Fruit fly (Drosophila melanogaster) whole organism, adult: ENCODE results near the gene CG14995.

Source experiments
- CG11617 ChIP-seq: fragments of 200-800 bp; sonication (Bioruptor generic); optimal IDR thresholded peaks from 2 replicates; lab custom pipeline; 2017; ENCODE audit warnings: mild to moderate bottlenecking, missing biosample characterization, missing genetic modification reagents, missing genetic modification characterization
- CG12768 ChIP-seq: fragments of 200-800 bp; sonication (Bioruptor generic); optimal IDR thresholded peaks from 2 replicates; lab custom pipeline; 2017; ENCODE audit warnings: missing biosample characterization, missing genetic modification characterization, mild to moderate bottlenecking, moderate library complexity, missing genetic modification reagents
- CG14711 ChIP-seq: fragments of 200-800 bp; sonication (Bioruptor generic); optimal IDR thresholded peaks from 2 replicates; lab custom pipeline; 2018; ENCODE audit warnings: missing biosample characterization, mild to moderate bottlenecking, missing genetic modification characterization, moderate library complexity
- CG1620 ChIP-seq: fragments of 200-800 bp; sonication (Bioruptor generic); optimal IDR thresholded peaks from 2 replicates; lab custom pipeline; 2016; ENCODE audit warnings: missing biosample characterization, missing genetic modification characterization
- CG33017 ChIP-seq: fragments of 200-800 bp; sonication (Bioruptor generic); optimal IDR thresholded peaks from 2 replicates; lab custom pipeline; 2018; ENCODE audit warnings: missing biosample characterization, mild to moderate bottlenecking, missing genetic modification characterization, moderate library complexity
- CG5204 ChIP-seq: fragments of 200-800 bp; sonication (Bioruptor generic); optimal IDR thresholded peaks from 2 replicates; lab custom pipeline; 2016; ENCODE audit warnings: missing biosample characterization, missing genetic modification characterization
- CG7045 ChIP-seq: fragments of 200-800 bp; sonication (Bioruptor generic); optimal IDR thresholded peaks from 2 replicates; lab custom pipeline; 2017; ENCODE audit warnings: missing biosample characterization, mild to moderate bottlenecking, missing genetic modification characterization
- CG7101 ChIP-seq: fragments of 200-800 bp; sonication (Bioruptor generic); optimal IDR thresholded peaks from 2 replicates; lab custom pipeline; 2018; ENCODE audit warnings: missing biosample characterization, mild to moderate bottlenecking, missing genetic modification characterization, moderate library complexity
- Clk ChIP-seq: fragments of 200-800 bp; sonication (Bioruptor generic); optimal IDR thresholded peaks from 2 replicates; lab custom pipeline; 2017; ENCODE audit warnings: missing biosample characterization, missing genetic modification characterization
- Crg-1 ChIP-seq: fragments of 200-800 bp; sonication (Bioruptor generic); optimal IDR thresholded peaks from 2 replicates; lab custom pipeline; 2016; ENCODE audit warnings: missing biosample characterization, missing genetic modification characterization
- Hr96 ChIP-seq: fragments of 200-800 bp; sonication (Bioruptor generic); optimal IDR thresholded peaks from 2 replicates; lab custom pipeline; 2016; ENCODE audit warnings: missing biosample characterization, missing genetic modification characterization
- Mnt ChIP-seq: fragments of 200-800 bp; sonication (Bioruptor generic); optimal IDR thresholded peaks from 2 replicates; lab custom pipeline; 2016; ENCODE audit warnings: missing biosample characterization, mild to moderate bottlenecking, missing genetic modification characterization
- bab1 ChIP-seq: fragments of 200-800 bp; sonication (Bioruptor generic); optimal IDR thresholded peaks from 3 replicates; lab custom pipeline; 2019; ENCODE audit warnings: missing biosample characterization, mild to moderate bottlenecking, missing genetic modification characterization, moderate library complexity
- cic ChIP-seq: fragments of 200-800 bp; sonication (Bioruptor generic); optimal IDR thresholded peaks from 2 replicates; lab custom pipeline; 2017; ENCODE audit warnings: missing biosample characterization, mild to moderate bottlenecking, missing genetic modification characterization, moderate library complexity
- cnc ChIP-seq, 2 experiments: fragments of >200 bp; optimal IDR thresholded peaks; 2 replicates each; lab custom pipeline; 2017
- kay ChIP-seq: fragments of 200-800 bp; sonication (Bioruptor generic); peaks from one replicate; lab custom pipeline; 2016; ENCODE audit warnings: missing biosample characterization, missing genetic modification characterization, borderline replicate concordance
- ovo ChIP-seq: fragments of 200-800 bp; sonication (Bioruptor generic); optimal IDR thresholded peaks from 2 replicates; lab custom pipeline; 2016; ENCODE audit warnings: missing biosample characterization, missing genetic modification characterization
- pad ChIP-seq: fragments of 200-800 bp; sonication (Bioruptor generic); optimal IDR thresholded peaks from 3 replicates; lab custom pipeline; 2017; ENCODE audit warnings: missing biosample characterization, missing genetic modification characterization, mild to moderate bottlenecking, moderate library complexity, missing genetic modification reagents
- tj ChIP-seq: fragments of 200-800 bp; sonication (Bioruptor generic); optimal IDR thresholded peaks from 3 replicates; lab custom pipeline; 2017; ENCODE audit warnings: missing biosample characterization, mild to moderate bottlenecking, missing genetic modification characterization, moderate library complexity
- toe ChIP-seq: fragments of 200-800 bp; sonication (Bioruptor generic); optimal IDR thresholded peaks from 2 replicates; lab custom pipeline; 2016; ENCODE audit warnings: missing biosample characterization, missing genetic modification characterization

The CG14995 gene

DNA sequence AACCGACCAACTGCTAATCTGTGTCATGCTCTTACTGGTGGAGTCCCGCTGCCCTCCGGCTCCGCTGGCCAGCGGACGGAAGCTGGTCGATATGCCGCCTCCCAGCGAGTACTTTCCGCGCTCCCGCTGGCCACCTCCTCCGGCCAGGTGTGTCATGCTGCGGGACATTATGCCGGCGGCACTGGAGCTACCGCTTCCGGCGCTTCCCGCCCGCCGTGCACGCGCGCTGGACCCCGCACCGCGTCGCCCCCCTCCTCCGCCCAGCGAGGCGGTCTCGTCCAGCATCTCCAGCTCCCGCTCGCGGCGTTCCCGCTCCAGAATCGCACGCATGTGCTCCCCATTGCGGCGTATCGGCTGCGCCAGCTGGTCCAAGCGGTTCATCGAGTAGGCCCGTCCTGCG, 25.5 kb upstream of the CG14995 start:
- TF ChIP-seq CG5204 (GFP tag; lab: Kevin White, UChicago) (no peak), cnc (optimal IDR thresholded peaks at IDR 0.05; lab: Kevin White, UChicago) (no peak), bab1 (GFP tag; lab: Kevin White, UChicago) (no peak), Hr96 (no peak), CG33017 (tag; lab: Kevin White, UChicago) (no peak)

DNA sequence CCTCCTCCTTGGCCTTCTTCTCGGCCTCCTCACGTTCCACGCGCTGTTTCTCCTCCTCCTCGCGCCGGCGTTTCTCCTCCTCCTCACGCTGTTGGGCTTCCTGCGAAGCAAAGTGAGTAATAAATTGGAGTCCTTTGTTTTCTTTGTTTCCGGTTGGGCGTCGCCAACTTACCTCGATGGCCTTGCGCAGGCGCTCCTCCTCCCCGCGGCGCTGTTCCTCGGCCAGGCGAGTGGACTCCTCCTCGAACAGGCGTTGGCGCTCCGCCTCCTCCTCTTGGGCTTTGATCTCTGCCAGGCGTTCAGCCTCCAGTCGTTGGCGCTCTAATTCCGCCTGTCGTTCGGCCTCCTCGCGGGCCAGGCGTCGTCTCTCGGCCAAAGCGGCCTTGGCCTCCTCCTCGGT, 22.7 kb upstream of the CG14995 start:
- no peak for TF ChIP-seq CG11617 (GFP tag; lab: Kevin White, UChicago)
- TF ChIP-seq bab1 (GFP tag; lab: Kevin White, UChicago) = no peak
- no peak for TF ChIP-seq toe
- TF ChIP-seq Crg-1 = no peak
- TF ChIP-seq CG33017 (tag; lab: Kevin White, UChicago) = no peak
- no peak for TF ChIP-seq Mnt
- TF ChIP-seq CG7045 (GFP tag; lab: Kevin White, UChicago) = no peak
- no peak for TF ChIP-seq Hr96
- no peak for TF ChIP-seq cic (GFP tag; lab: Kevin White, UChicago)
- TF ChIP-seq CG1620 = no peak
- TF ChIP-seq tj (GFP tag; lab: Kevin White, UChicago) = no peak
- TF ChIP-seq ovo (GFP tag; lab: Kevin White, UChicago) = no peak
- TF ChIP-seq CG12768 = no peak
- TF ChIP-seq cnc (optimal IDR thresholded peaks at IDR 0.05; lab: Kevin White, UChicago) = no peak
- no peak for TF ChIP-seq Clk (GFP tag; lab: Kevin White, UChicago)
- no peak for TF ChIP-seq CG14711 (tag; lab: Kevin White, UChicago)

DNA sequence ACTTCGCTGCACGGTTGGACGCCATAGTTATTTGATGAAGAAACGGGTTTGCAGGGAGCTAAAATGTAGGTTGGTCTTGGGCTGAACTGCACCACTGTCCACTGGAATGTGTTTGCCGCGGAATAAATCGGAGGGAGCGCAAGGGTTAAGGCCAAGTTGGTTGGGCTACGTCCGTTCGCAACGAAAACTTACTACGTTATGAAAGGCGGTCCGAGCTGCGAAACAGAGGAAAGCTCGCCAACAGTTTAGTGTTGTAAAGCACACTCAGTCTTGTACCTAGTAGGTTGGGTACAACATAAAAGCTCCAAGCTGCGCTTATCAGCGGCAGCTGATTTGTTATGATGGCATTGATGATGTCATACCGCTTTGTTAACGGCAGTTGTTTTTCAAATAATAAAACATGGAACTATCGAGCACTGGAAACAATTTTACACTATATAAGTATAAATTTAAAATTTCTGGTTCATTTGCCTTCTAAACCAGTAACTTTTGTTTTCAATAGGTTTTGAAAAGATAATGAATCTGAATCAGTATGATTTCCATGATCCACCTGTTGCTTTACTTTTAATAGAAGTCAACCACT, 19.2 kb upstream of the CG14995 start, which contains the start of gene Chd64:
TSS of gene Chd64 (minus strand) at position 204 of the 583 bp plus-strand sequence.
- peak; percentile 96 for TF ChIP-seq kay
- peak; percentile 56 for TF ChIP-seq tj (GFP tag; lab: Kevin White, UChicago)
- no peak for TF ChIP-seq CG5204 (GFP tag; lab: Kevin White, UChicago)
- peak; percentile 83 for TF ChIP-seq CG7101
- TF ChIP-seq Clk (GFP tag; lab: Kevin White, UChicago) = peak; percentile 1
- no peak for TF ChIP-seq toe
- TF ChIP-seq CG1620 = peak; percentile 45
- TF ChIP-seq cic (GFP tag; lab: Kevin White, UChicago) = peak; percentile 90
- TF ChIP-seq bab1 (GFP tag; lab: Kevin White, UChicago) = peak; percentile 80
- peak; percentile 78 for TF ChIP-seq CG33017 (tag; lab: Kevin White, UChicago)
- peak; percentile 55 for TF ChIP-seq ovo (GFP tag; lab: Kevin White, UChicago)
- peak; percentile 84 for TF ChIP-seq CG12768
- TF ChIP-seq cnc (optimal IDR thresholded peaks at IDR 0.05; lab: Kevin White, UChicago) = no peak
- peak; percentile 25 for TF ChIP-seq CG11617 (GFP tag; lab: Kevin White, UChicago)
- peak; percentile 72 for TF ChIP-seq Hr96
- peak; percentile 68 for TF ChIP-seq Mnt
- peak; percentile 55 for TF ChIP-seq CG14711 (tag; lab: Kevin White, UChicago)
- peak; percentile 59 for TF ChIP-seq pad
- TF ChIP-seq Crg-1 = peak; percentile 75
- peak; percentile 53 for TF ChIP-seq CG7045 (GFP tag; lab: Kevin White, UChicago)

DNA sequence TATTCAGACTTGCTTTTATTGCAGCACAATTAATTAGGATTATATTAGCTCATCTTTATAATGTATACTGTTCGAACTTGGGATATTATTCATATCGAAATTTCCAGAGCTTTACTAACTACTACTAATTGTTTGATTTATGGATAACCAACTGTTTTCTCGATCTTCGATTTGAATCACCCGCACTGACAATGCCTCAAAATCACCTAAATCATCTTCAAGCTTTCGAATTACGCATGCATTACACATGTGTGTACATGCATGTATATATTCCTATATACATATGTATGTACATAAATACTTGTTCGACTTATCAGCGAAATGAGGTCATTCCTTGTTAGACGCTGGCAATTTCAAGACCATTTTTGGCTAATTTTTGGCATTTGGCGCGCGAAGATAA, 18.5 kb upstream of the CG14995 start:
- TF ChIP-seq kay (peak; percentile 65), CG11617 (GFP tag; lab: Kevin White, UChicago) (no peak)

DNA sequence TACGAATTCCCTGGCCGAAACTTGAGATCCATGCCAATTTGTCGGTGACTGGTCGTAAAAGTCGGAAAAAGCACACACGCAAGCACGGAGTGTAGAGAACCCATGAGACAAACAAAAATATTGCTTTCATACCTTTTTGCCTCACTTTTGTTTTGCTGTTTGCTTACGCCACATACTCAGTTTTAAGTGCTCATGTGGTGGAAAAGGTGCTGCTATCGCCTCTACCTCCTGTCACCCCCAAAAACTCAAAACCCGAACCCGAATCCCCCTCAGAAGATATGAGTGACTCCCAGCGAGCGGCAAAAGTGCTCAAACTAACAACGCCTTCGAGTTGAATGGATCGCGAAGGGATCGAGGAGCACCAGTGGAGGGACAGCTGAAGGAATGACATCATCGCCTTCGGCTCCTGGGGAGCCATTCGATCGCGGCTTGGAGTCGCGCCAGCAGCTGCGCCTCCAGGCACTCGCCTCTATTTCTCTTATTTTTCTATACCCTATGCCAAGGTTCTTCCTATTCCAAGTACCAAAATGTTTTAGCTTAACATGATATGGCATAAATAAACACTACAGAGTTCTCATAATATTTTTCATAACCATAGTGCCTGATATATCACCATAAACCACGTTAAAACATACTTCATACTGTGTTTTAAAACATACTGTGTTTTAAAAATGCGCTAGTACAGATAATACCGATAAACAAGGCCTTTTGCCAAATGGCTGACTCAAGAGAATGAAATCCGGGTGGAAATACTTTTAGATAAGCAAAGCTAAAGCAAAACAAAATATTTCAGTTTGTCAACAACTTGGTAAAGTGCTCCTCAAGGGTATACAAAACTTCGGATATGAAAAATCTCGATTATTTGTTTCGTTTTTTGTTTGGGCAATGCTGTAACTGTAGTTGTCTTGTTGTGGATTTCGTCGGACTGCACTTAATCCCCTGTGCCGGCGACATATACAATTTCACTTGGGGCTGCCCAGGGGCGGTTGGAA, 17.6 kb upstream of the CG14995 start:
- TF ChIP-seq bab1 (GFP tag; lab: Kevin White, UChicago) (peak; percentile 54), ovo (GFP tag; lab: Kevin White, UChicago) (no peak), CG11617 (GFP tag; lab: Kevin White, UChicago) (no peak), CG5204 (GFP tag; lab: Kevin White, UChicago) (no peak), Hr96 (no peak), cic (GFP tag; lab: Kevin White, UChicago) (peak; percentile 22), kay (peak; percentile 88), CG33017 (tag; lab: Kevin White, UChicago) (no peak), CG14711 (tag; lab: Kevin White, UChicago) (no peak), tj (GFP tag; lab: Kevin White, UChicago) (peak; percentile 98), CG12768 (peak; percentile 40), Clk (GFP tag; lab: Kevin White, UChicago) (no peak), Mnt (no peak), Crg-1 (no peak), CG1620 (no peak), CG7045 (GFP tag; lab: Kevin White, UChicago) (no peak)

DNA sequence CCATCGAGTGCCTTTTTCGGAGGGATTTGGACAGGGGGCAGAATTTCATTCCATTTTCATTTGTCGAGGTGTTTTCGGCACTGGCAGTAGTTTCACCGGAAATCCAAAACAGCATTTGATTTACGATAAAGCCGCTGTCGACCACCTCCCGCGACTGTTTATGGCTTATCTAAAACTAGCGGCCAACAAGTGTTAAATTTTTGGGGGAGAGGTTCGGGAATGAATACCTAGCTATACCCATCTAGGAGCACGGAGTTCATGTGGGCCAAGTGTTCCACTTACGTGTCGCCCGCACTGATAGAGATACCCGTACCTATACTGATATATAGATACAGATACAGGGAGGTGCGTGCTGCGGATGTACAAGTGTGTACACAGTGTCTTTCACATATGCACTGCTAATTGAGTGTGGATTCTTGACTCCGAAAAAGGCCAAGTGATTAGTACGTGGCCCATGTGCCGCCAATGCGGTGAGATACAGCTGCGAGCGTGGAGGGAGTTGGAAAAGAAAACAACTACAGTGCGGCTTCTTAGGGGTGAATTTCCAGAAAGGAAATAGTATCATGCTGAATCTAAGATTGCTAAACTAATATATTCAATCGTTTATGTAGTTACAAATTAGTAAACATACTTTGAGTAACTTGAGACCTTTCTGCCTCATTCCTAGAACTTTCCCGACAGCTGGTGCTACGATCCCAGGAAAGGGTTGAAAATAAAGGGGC, 16.7 kb upstream of the CG14995 start:
- TF ChIP-seq CG7101 (no peak), CG11617 (GFP tag; lab: Kevin White, UChicago) (no peak), CG33017 (tag; lab: Kevin White, UChicago) (no peak), cic (GFP tag; lab: Kevin White, UChicago) (no peak), Clk (GFP tag; lab: Kevin White, UChicago) (no peak), Hr96 (peak; percentile 2)
